Fruit fly (Drosophila melanogaster): Measurements from ENCODE around the gene CG15894.

dm6 chrX:6259696-6260095, 49.3 kb upstream of the CG15894 start:
- TF ChIP-seq D1 (tag; optimal IDR thresholded peaks at IDR 0.05) (no peak), CG12605 (GFP tag; IDR thresholded peaks at IDR 0.05) (no peak)

Data from whole organism, pupa.